Worm (Caenorhabditis elegans) whole organism, mixed stage, embryonic: ENCODE measurements around the gene clec-72.
"Not testable (repeated sequence)": the region's sequence is repeated elsewhere in the genome, so short reads cannot be mapped to it uniquely, and the experiment has no call there.

ENCODE experiments used
- M03D4.4 ChIP-seq: sonication (generic microtip); optimal IDR thresholded peaks from 2 replicates; lab custom pipeline; 2017; ENCODE audit warnings: mild to moderate bottlenecking, missing genetic modification characterization, missing compliant biosample characterization
- bed-3 ChIP-seq: fragments of 200-800 bp; sonication (Bioruptor generic); optimal IDR thresholded peaks from 3 replicates; lab custom pipeline; 2018; ENCODE audit warnings: mild to moderate bottlenecking, missing genetic modification characterization, moderate library complexity, missing compliant biosample characterization
- blmp-1 ChIP-seq: fragments of 150-350 bp; optimal IDR thresholded peaks from 2 replicates; lab custom pipeline; 2014; ENCODE audit warnings: missing biosample characterization, missing genetic modification characterization
- ceh-39 ChIP-seq: fragments of 150-350 bp; optimal IDR thresholded peaks from 2 replicates; lab custom pipeline; 2014; ENCODE audit warnings: missing biosample characterization, missing genetic modification characterization
- ces-1 ChIP-seq: fragments of 150-350 bp; optimal IDR thresholded peaks from 2 replicates; lab custom pipeline; 2014; ENCODE audit warnings: missing biosample characterization, missing genetic modification reagents, missing genetic modification characterization
- cnd-1 ChIP-seq: fragments of 200-800 bp; sonication (Bioruptor generic); optimal IDR thresholded peaks from 2 replicates; lab custom pipeline; 2018; ENCODE audit warnings: mild to moderate bottlenecking, missing genetic modification characterization, missing compliant biosample characterization
- drap-1 ChIP-seq: fragments of 200-800 bp; sonication (Bioruptor generic); optimal IDR thresholded peaks from 3 replicates; lab custom pipeline; 2018; ENCODE audit warnings: mild to moderate bottlenecking, missing genetic modification characterization, missing compliant biosample characterization
- elt-1 ChIP-seq: sonication (generic microtip); optimal IDR thresholded peaks from 2 replicates; lab custom pipeline; 2017; ENCODE audit warnings: missing genetic modification characterization, mild to moderate bottlenecking, missing compliant biosample characterization, antibody characterized with exemption, moderate library complexity, borderline replicate concordance; ENCODE audit not compliant: insufficient read depth
- elt-3 ChIP-seq: fragments of 150-350 bp; optimal IDR thresholded peaks from 2 replicates; lab custom pipeline; 2014; ENCODE audit warnings: missing biosample characterization, missing genetic modification characterization
- flh-1 ChIP-seq: fragments of 200-800 bp; sonication (Bioruptor generic); optimal IDR thresholded peaks from 2 replicates; lab custom pipeline; 2018; ENCODE audit warnings: mild to moderate bottlenecking, missing genetic modification characterization, moderate library complexity, missing compliant biosample characterization
- ham-2 ChIP-seq: fragments of 200-800 bp; sonication (Bioruptor generic); optimal IDR thresholded peaks from 2 replicates; lab custom pipeline; 2018; ENCODE audit warnings: mild to moderate bottlenecking, missing genetic modification characterization, missing compliant biosample characterization
- hlh-1 ChIP-seq: fragments of 150-350 bp; optimal IDR thresholded peaks from 2 replicates; lab custom pipeline; 2014; ENCODE audit warnings: missing biosample characterization, missing genetic modification reagents, missing genetic modification characterization
- lin-13 ChIP-seq: fragments of 150-350 bp; optimal IDR thresholded peaks from 2 replicates; lab custom pipeline; 2014; ENCODE audit warnings: missing biosample characterization, missing genetic modification characterization
- lin-32 ChIP-seq: fragments of 200-800 bp; sonication (Bioruptor generic); optimal IDR thresholded peaks from 2 replicates; lab custom pipeline; 2018; ENCODE audit warnings: mild to moderate bottlenecking, missing genetic modification characterization, missing compliant biosample characterization
- mep-1 ChIP-seq: fragments of 150-350 bp; optimal IDR thresholded peaks from 2 replicates; lab custom pipeline; 2017; ENCODE audit warnings: missing biosample characterization, missing genetic modification reagents, missing genetic modification characterization, inconsistent platforms
- mls-2 ChIP-seq: sonication (generic microtip); optimal IDR thresholded peaks from 2 replicates; lab custom pipeline; 2016; ENCODE audit warnings: mild to moderate bottlenecking, missing genetic modification characterization, moderate library complexity, missing compliant biosample characterization
- nhr-12 ChIP-seq: fragments of 150-350 bp; optimal IDR thresholded peaks from 2 replicates; lab custom pipeline; 2014; ENCODE audit warnings: missing biosample characterization, missing genetic modification characterization
- nhr-2 ChIP-seq: fragments of 150-350 bp; optimal IDR thresholded peaks from 2 replicates; lab custom pipeline; 2014; ENCODE audit warnings: missing biosample characterization, missing genetic modification characterization
- nhr-237 ChIP-seq: fragments of 150-350 bp; optimal IDR thresholded peaks from 2 replicates; lab custom pipeline; 2014; ENCODE audit warnings: missing biosample characterization, missing genetic modification characterization
- nhr-76 ChIP-seq: sonication (generic microtip); optimal IDR thresholded peaks from 2 replicates; lab custom pipeline; 2017; ENCODE audit warnings: missing biosample characterization, missing genetic modification characterization
- pha-4 ChIP-seq: fragments of 150-350 bp; optimal IDR thresholded peaks from 2 replicates; lab custom pipeline; 2018; ENCODE audit warnings: missing biosample characterization, missing genetic modification reagents, missing genetic modification characterization
- sem-2 ChIP-seq: fragments of 200-800 bp; sonication (Bioruptor generic); optimal IDR thresholded peaks from 2 replicates; lab custom pipeline; 2018; ENCODE audit warnings: mild to moderate bottlenecking, missing genetic modification characterization, missing compliant biosample characterization
- snpc-4 ChIP-seq: fragments of 150-350 bp; optimal IDR thresholded peaks from 2 replicates; lab custom pipeline; 2014; ENCODE audit warnings: missing biosample characterization, missing genetic modification characterization
- sptf-1 ChIP-seq: sonication (generic microtip); optimal IDR thresholded peaks from 2 replicates; lab custom pipeline; 2017; ENCODE audit warnings: mild to moderate bottlenecking, missing genetic modification characterization, moderate library complexity, missing compliant biosample characterization
- tbx-8 ChIP-seq: fragments of 200-800 bp; sonication (Bioruptor generic); optimal IDR thresholded peaks from 2 replicates; lab custom pipeline; 2018; ENCODE audit warnings: mild to moderate bottlenecking, missing genetic modification characterization, moderate library complexity, missing compliant biosample characterization
- unc-120 ChIP-seq: sonication (generic microtip); optimal IDR thresholded peaks from 2 replicates; lab custom pipeline; 2017; ENCODE audit warnings: missing genetic modification characterization, missing compliant biosample characterization; ENCODE audit not compliant: poor library complexity, severe bottlenecking
- unc-39 ChIP-seq: fragments of 150-350 bp; optimal IDR thresholded peaks from 2 replicates; lab custom pipeline; 2014; ENCODE audit warnings: missing biosample characterization, missing genetic modification characterization
- unc-62 ChIP-seq: fragments of 150-350 bp; optimal IDR thresholded peaks from 2 replicates; lab custom pipeline; 2014; ENCODE audit warnings: missing biosample characterization, missing genetic modification reagents, missing genetic modification characterization
- ztf-11 ChIP-seq: fragments of 150-350 bp; optimal IDR thresholded peaks from 2 replicates; lab custom pipeline; 2014; ENCODE audit warnings: missing biosample characterization, missing genetic modification characterization

clec-72 gene

DNA sequence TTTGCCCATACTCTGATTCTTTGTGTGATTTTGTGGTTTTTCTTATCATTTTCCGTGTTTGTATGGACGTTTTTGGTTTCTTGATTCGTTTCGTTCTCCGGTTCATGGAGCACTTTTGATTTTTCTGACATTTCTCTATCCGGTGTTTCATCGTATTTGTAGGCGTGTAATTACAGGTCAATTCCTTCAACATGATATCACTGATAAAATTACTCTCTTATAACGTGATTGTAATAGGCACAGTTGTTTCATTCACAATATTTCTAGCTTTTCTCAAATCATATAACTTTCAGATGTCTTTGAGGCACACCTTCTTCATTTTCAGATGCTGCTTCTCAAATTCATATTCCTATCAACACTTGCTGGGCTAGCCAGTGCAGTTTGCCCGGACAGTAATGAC lies 12.2 kb upstream of the clec-72 start, which contains the start of gene clec-70:
Gene clec-70, plus strand, starts transcription at position 301 of the 400 bp plus-strand sequence.
- TF ChIP-seq nhr-237; unc-39 (tag; lab: Kevin White, UChicago); bed-3 (GFP tag; lab: Kevin White, UChicago): not testable (repeated sequence)
- TF ChIP-seq, all 35 proteins: peak for 0; not testable (repeated sequence) for 35

DNA sequence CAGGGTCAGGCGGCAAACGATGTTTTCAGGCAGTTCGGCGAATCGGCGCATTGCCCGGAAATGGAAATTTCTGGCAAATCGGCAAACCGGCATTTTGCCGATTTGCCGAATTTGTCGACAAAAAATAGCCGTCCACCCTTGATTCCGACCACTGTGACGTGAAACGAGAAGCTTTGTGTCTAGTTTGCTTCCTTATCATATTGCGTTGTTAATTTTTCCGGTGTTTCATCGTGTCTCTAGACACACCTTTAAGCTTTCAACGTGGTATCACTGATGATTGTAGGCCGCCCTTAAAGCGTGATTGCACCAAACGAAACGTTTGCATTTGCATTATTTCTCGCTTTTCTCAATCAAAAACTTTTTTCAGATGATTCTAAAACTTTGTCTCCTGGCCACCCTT lies 7.5 kb upstream of the clec-72 start, which contains the start of gene clec-71:
Gene clec-71, plus strand, starts transcription at position 362 of the 400 bp plus-strand sequence.
- no peak for TF ChIP-seq elt-3
- no peak for TF ChIP-seq snpc-4 (tag; lab: Kevin White, UChicago)
- TF ChIP-seq hlh-1 (tag; lab: Kevin White, UChicago) = no peak
- no peak for TF ChIP-seq flh-1
- no peak for TF ChIP-seq bed-3 (GFP tag; lab: Kevin White, UChicago)
- no peak for TF ChIP-seq tbx-8 (GFP tag; lab: Kevin White, UChicago)
- no peak for TF ChIP-seq cnd-1
- no peak for TF ChIP-seq nhr-76
- TF ChIP-seq ces-1 (GFP tag; lab: Kevin White, UChicago) = no peak
- TF ChIP-seq, all 35 proteins: peak for 0

DNA sequence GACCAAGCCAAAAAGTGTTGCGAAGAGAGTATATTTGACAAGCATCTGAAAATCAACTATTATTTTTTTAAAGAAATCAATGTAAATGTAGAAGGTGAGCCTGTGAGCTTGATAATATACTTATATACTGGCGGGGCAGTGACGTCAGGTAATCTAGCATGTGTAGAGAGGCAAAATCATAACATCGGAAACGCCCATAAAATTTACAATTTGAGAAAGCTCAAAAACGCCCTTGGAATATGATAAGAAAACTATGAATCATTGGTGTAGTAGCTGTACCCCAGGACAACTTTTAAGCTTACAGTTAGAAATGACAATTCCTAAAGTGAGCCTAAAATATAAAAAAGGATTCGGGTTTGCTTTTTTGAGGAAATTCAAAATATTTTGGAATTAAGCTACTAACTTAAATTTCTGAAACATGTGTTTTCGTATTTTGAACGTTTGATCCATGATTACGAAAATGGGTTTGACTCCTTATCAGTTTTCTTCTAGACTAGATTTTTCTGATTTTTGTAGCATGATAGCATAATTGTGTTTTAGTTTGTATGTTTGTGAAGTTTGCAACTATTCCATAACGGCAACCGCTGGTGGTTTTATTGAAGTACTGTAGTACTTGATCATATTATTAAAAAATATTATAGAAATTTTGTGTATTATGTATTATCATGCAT lies 2.8 kb upstream of the clec-72 start, which contains the start of gene clec-174:
Gene clec-174, minus strand, starts transcription at position 51 of the 671 bp plus-strand sequence.
- TF ChIP-seq pha-4 (tag; lab: Kevin White, UChicago) (no peak), mep-1 (tag; lab: Kevin White, UChicago) (no peak), tbx-8 (GFP tag; lab: Kevin White, UChicago) (no peak), flh-1 (no peak), elt-1 (no peak)

DNA sequence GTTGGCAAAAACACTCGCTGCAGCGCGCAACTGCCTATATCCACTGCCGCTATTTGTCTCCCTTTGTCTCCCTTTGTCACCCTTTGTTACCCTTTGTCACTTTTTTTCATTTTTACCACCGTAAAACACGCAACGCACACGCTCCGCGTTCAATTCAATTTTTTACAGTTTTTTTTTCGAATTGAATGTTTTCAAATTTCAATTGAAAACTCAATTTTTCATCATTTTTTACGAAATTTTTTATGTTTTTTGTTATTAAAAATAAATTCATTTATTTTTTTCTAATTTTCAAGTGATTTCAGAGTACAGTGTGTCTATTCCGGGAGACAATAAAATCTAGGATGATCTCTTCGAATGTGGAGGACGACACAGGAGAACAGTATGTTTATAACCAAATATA lies 1.6 kb upstream of the clec-72 start, which contains the start of gene Y46C8AL.11:
Gene Y46C8AL.11, plus strand, starts transcription at position 301 of the 400 bp plus-strand sequence.
- TF ChIP-seq drap-1 (GFP tag; lab: Kevin White, UChicago) (no peak), pha-4 (tag; lab: Kevin White, UChicago) (no peak), nhr-76 (no peak), lin-13 (tag; lab: Kevin White, UChicago) (no peak), mls-2 (no peak), elt-3 (no peak), bed-3 (GFP tag; lab: Kevin White, UChicago) (no peak), ham-2 (GFP tag; lab: Kevin White, UChicago) (no peak), ztf-11 (tag; lab: Kevin White, UChicago) (no peak), elt-1 (no peak), flh-1 (no peak), unc-120 (tag; lab: Kevin White, UChicago) (no peak), nhr-12 (tag; lab: Kevin White, UChicago) (no peak), snpc-4 (tag; lab: Kevin White, UChicago) (no peak), sem-2 (GFP tag; lab: Kevin White, UChicago) (no peak), blmp-1 (tag; lab: Kevin White, UChicago) (no peak), ceh-39 (tag; lab: Kevin White, UChicago) (no peak), nhr-2 (tag; lab: Kevin White, UChicago) (no peak)

DNA sequence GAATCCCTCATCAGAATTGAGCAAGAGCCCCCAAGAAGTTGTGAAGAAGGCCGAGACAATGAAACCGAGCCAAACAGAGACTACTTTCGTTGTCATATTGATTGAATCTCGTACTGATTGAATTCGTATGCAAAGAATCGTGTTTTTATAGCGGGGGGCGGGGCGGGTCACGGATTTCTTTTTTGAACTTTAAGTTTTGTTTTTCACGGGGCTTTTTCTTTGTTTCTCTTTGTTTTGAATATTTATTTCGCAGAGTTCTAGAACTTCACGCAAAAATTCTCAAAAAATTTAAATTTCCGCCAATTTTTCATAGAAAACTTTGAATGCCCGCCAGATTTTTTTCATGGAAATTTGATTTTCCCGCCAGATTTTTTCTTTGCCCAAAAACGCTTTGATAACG lies 11.5 kb downstream of the clec-72 start, which contains the start of gene clec-73:
Gene clec-73, minus strand, starts transcription at position 101 of the 400 bp plus-strand sequence.
- TF ChIP-seq mep-1 (tag; lab: Kevin White, UChicago) (no peak), flh-1 (no peak), tbx-8 (GFP tag; lab: Kevin White, UChicago) (no peak), elt-1 (no peak), unc-62 (GFP tag; lab: Kevin White, UChicago) (no peak), nhr-76 (no peak), M03D4.4 (tag; lab: Kevin White, UChicago) (no peak), sptf-1 (tag; lab: Kevin White, UChicago) (no peak), lin-32 (no peak), ztf-11 (tag; lab: Kevin White, UChicago) (no peak), elt-3 (no peak), ceh-39 (tag; lab: Kevin White, UChicago) (no peak), hlh-1 (tag; lab: Kevin White, UChicago) (no peak)
